4 fruit fly cellular contexts compared by ENCODE assay signal in the genomic region with DNA sequence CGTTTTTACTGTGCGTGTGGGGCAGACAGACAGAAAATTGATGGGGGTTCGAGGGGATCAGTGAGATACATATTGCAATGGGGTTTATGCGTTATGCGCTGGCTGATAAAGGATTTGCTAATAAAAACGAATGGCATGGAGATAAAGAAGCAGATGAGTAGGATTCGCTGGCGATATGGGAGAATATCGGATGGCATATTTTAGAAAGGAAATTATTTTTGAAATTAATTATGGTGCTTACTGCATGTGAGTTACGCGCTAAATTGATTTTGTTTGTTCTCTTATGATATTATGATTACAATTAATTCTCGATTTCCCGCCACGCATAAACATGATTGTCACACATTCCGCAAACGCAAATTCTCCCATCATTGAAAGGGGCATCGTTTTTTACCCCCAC.
TF ChIP-seq lines count a peak whose summit lies in the region.

No protein-coding gene starts in this region.

- no peak for TF ChIP-seq CTCF in whole organism, embryonic (GFP tag; optimal IDR thresholded peaks at IDR 0.05; lab: Kevin White, UChicago)

TF ChIP-seq in whole organism, embryonic, 481 proteins besides CTCF, POLR2A, EP300 and RAD21:
- TF ChIP-seq CG4730 (GFP tag; IDR thresholded peaks at IDR 0.05; lab: Robert Waterston, UW): no peak
- TF ChIP-seq bsh (GFP tag; optimal IDR thresholded peaks at IDR 0.05; lab: Kevin White, UChicago): peak in 1 of 2 experiments; percentile 17
- peak; percentile 9 for TF ChIP-seq nom (GFP tag; optimal IDR thresholded peaks at IDR 0.05; lab: Kevin White, UChicago)
- TF ChIP-seq CG2678 (tag; optimal IDR thresholded peaks at IDR 0.05; lab: Kevin White, UChicago): no peak
TF ChIP-seq in whole organism, embryonic: peak in this region for 2.

TF ChIP-seq in whole organism, prepupa, 60 proteins besides CTCF, POLR2A, EP300 and RAD21 (continues in another document):
- TF ChIP-seq CG6276 (GFP tag; optimal IDR thresholded peaks at IDR 0.05; lab: Kevin White, UChicago): no peak
- TF ChIP-seq ss (GFP tag; optimal IDR thresholded peaks at IDR 0.05; lab: Kevin White, UChicago): peak; percentile 52 to 60
- peak; percentile 67 for TF ChIP-seq CG10631 (GFP tag; optimal IDR thresholded peaks at IDR 0.05; lab: Kevin White, UChicago)
- peak; percentile 61 for TF ChIP-seq acj6 (GFP tag; optimal IDR thresholded peaks at IDR 0.05; lab: Kevin White, UChicago)
- peak; percentile 68 for TF ChIP-seq lz (GFP tag; optimal IDR thresholded peaks at IDR 0.05; lab: Kevin White, UChicago)
- TF ChIP-seq CG4318 (GFP tag; optimal IDR thresholded peaks at IDR 0.05; lab: Kevin White, UChicago): no peak
- peak; percentile 39 for TF ChIP-seq CG11762 (GFP tag; optimal IDR thresholded peaks at IDR 0.05; lab: Kevin White, UChicago; ENCODE audit: insufficient read depth)
- TF ChIP-seq dsx (GFP tag; optimal IDR thresholded peaks at IDR 0.05; lab: Kevin White, UChicago; ENCODE audit: poor library complexity, severe bottlenecking): no peak
- TF ChIP-seq topi (GFP tag; optimal IDR thresholded peaks at IDR 0.05; lab: Kevin White, UChicago): peak; percentile 74
- TF ChIP-seq cyc (GFP tag; optimal IDR thresholded peaks at IDR 0.05; lab: Kevin White, UChicago): peak; percentile 69
- TF ChIP-seq Gug (GFP tag; IDR thresholded peaks at IDR 0.05; lab: Robert Waterston, UW): no peak
- peak; percentile 45 for TF ChIP-seq Ets96B (tag; optimal IDR thresholded peaks at IDR 0.05; lab: Kevin White, UChicago)
- TF ChIP-seq CG8632 (GFP tag; optimal IDR thresholded peaks at IDR 0.05; lab: Kevin White, UChicago): peak; percentile 41
- TF ChIP-seq OdsH (GFP tag; optimal IDR thresholded peaks at IDR 0.05; lab: Kevin White, UChicago): peak; percentile 62
- TF ChIP-seq esn (GFP tag; optimal IDR thresholded peaks at IDR 0.05; lab: Kevin White, UChicago): peak; percentile 83
- TF ChIP-seq Sox15 (GFP tag; optimal IDR thresholded peaks at IDR 0.05; lab: Kevin White, UChicago): peak; percentile 34
- peak; percentile 47 for TF ChIP-seq CG32006 (GFP tag; optimal IDR thresholded peaks at IDR 0.05; lab: Kevin White, UChicago)
- peak; percentile 48 for TF ChIP-seq vri (GFP tag; optimal IDR thresholded peaks at IDR 0.05; lab: Kevin White, UChicago)
- peak; percentile 73 for TF ChIP-seq CG31627 (GFP tag; optimal IDR thresholded peaks at IDR 0.05; lab: Kevin White, UChicago)
- peak; percentile 48 for TF ChIP-seq CG3919 (GFP tag; optimal IDR thresholded peaks at IDR 0.05; lab: Kevin White, UChicago)
- TF ChIP-seq Sox14 (GFP tag; optimal IDR thresholded peaks at IDR 0.05; lab: Kevin White, UChicago): peak; percentile 62
- TF ChIP-seq eg (GFP tag; IDR thresholded peaks at IDR 0.05; lab: Robert Waterston, UW): no peak
- TF ChIP-seq dac (GFP tag; optimal IDR thresholded peaks at IDR 0.05; lab: Kevin White, UChicago): no peak
- TF ChIP-seq CG7368 (GFP tag; optimal IDR thresholded peaks at IDR 0.05; lab: Kevin White, UChicago): peak; percentile 58
- peak; percentile 7 to 19 for TF ChIP-seq salr (GFP tag; optimal IDR thresholded peaks at IDR 0.05; lab: Kevin White, UChicago)
- peak; percentile 67 for TF ChIP-seq Eip75B (GFP tag; optimal IDR thresholded peaks at IDR 0.05; lab: Kevin White, UChicago)

TF ChIP-seq in whole organism, pupa, 21 proteins besides CTCF, POLR2A, EP300 and RAD21:
- no peak for TF ChIP-seq EcR (GFP tag; optimal IDR thresholded peaks at IDR 0.05; lab: Kevin White, UChicago)
- peak; percentile 76 for TF ChIP-seq CG9948 (tag; optimal IDR thresholded peaks at IDR 0.05; lab: Kevin White, UChicago)
- peak; percentile 59 for TF ChIP-seq CG34367 (tag; optimal IDR thresholded peaks at IDR 0.05; lab: Kevin White, UChicago)
- no peak for TF ChIP-seq CG10348 (GFP tag; IDR thresholded peaks at IDR 0.05; lab: Robert Waterston, UW)
- TF ChIP-seq CG12605 (GFP tag; IDR thresholded peaks at IDR 0.05; lab: Robert Waterston, UW): no peak
- peak; percentile 70 for TF ChIP-seq CG15710 (tag; optimal IDR thresholded peaks at IDR 0.05; lab: Kevin White, UChicago)
- peak; percentile 56 for TF ChIP-seq CG14655 (GFP tag; optimal IDR thresholded peaks at IDR 0.05; lab: Kevin White, UChicago)
- peak; percentile 56 for TF ChIP-seq D1 (tag; optimal IDR thresholded peaks at IDR 0.05; lab: Kevin White, UChicago)
- TF ChIP-seq Pif1B (GFP tag; optimal IDR thresholded peaks at IDR 0.05; lab: Kevin White, UChicago): peak; percentile 54
- no peak for TF ChIP-seq CG32121 (GFP tag; IDR thresholded peaks at IDR 0.05; lab: Robert Waterston, UW)
- no peak for TF ChIP-seq CG13204 (GFP tag; optimal IDR thresholded peaks at IDR 0.05; lab: Kevin White, UChicago)
- TF ChIP-seq CG8301 (tag; optimal IDR thresholded peaks at IDR 0.05; lab: Kevin White, UChicago): peak; percentile 36
- TF ChIP-seq gl (tag; optimal IDR thresholded peaks at IDR 0.05; lab: Kevin White, UChicago): peak; percentile 17
- TF ChIP-seq Ets98B (GFP tag; IDR thresholded peaks at IDR 0.05; lab: Robert Waterston, UW): no peak; the same call in 1 of the 2 replicates
- TF ChIP-seq CG4496 (GFP tag; IDR thresholded peaks at IDR 0.05; lab: Robert Waterston, UW): peak; percentile 37; the same call in 1 of the 3 replicates
- peak; percentile 67 for TF ChIP-seq CG17806 (tag; optimal IDR thresholded peaks at IDR 0.05; lab: Kevin White, UChicago)
- TF ChIP-seq Snoo (tag; optimal IDR thresholded peaks at IDR 0.05; lab: Kevin White, UChicago): peak; percentile 72
- peak; percentile 58 for TF ChIP-seq Pif1A (GFP tag; optimal IDR thresholded peaks at IDR 0.05; lab: Kevin White, UChicago)
- no peak for TF ChIP-seq rn (GFP tag; IDR thresholded peaks at IDR 0.05; lab: Robert Waterston, UW)
- TF ChIP-seq CG8159 (tag; optimal IDR thresholded peaks at IDR 0.05; lab: Kevin White, UChicago): peak; percentile 80
- TF ChIP-seq fd96Ca (GFP tag; IDR thresholded peaks at IDR 0.05; lab: Robert Waterston, UW): no peak

TF ChIP-seq in whole organism, wandering third instar larva, 38 proteins besides CTCF, POLR2A, EP300 and RAD21:
- no peak for TF ChIP-seq Hr78 (GFP tag; optimal IDR thresholded peaks at IDR 0.05; lab: Kevin White, UChicago)
- TF ChIP-seq sv (GFP tag; optimal IDR thresholded peaks at IDR 0.05; lab: Kevin White, UChicago): no peak
- TF ChIP-seq CG32264 (GFP tag; optimal IDR thresholded peaks at IDR 0.05; lab: Kevin White, UChicago): no peak
- TF ChIP-seq dsf (GFP tag; optimal IDR thresholded peaks at IDR 0.05; lab: Kevin White, UChicago; ENCODE audit: borderline replicate concordance): no peak
- peak; percentile 35 for TF ChIP-seq Hnf4 (GFP tag; optimal IDR thresholded peaks at IDR 0.05; lab: Kevin White, UChicago)
- TF ChIP-seq psq (GFP tag; optimal IDR thresholded peaks at IDR 0.05; lab: Kevin White, UChicago): peak; percentile 54
- TF ChIP-seq OdsH (GFP tag; optimal IDR thresholded peaks at IDR 0.05; lab: Kevin White, UChicago): peak; percentile 62
- peak; percentile 14 for TF ChIP-seq tai (GFP tag; optimal IDR thresholded peaks at IDR 0.05; lab: Kevin White, UChicago)
- TF ChIP-seq Rel (GFP tag; optimal IDR thresholded peaks at IDR 0.05; lab: Kevin White, UChicago): no peak
- no peak for TF ChIP-seq Rel (tag; optimal IDR thresholded peaks at IDR 0.05; lab: Kevin White, UChicago)
- no peak for TF ChIP-seq CrebA (GFP tag; optimal IDR thresholded peaks at IDR 0.05; lab: Kevin White, UChicago; ENCODE audit: borderline replicate concordance)
- TF ChIP-seq Jra (GFP tag; optimal IDR thresholded peaks at IDR 0.05; lab: Kevin White, UChicago): peak; percentile 26
- no peak for TF ChIP-seq usp (GFP tag; optimal IDR thresholded peaks at IDR 0.05; lab: Kevin White, UChicago)
- no peak for TF ChIP-seq lola (GFP tag; optimal IDR thresholded peaks at IDR 0.05; lab: Kevin White, UChicago)
- peak; percentile 41 for TF ChIP-seq dmrt93B (GFP tag; optimal IDR thresholded peaks at IDR 0.05; lab: Kevin White, UChicago)
- TF ChIP-seq GATAd (GFP tag; optimal IDR thresholded peaks at IDR 0.05; lab: Kevin White, UChicago): no peak
- TF ChIP-seq CG9705 (GFP tag; optimal IDR thresholded peaks at IDR 0.05; lab: Kevin White, UChicago): peak; percentile 31
- peak; percentile 60 for TF ChIP-seq br (GFP tag; optimal IDR thresholded peaks at IDR 0.05; lab: Kevin White, UChicago)
- peak; percentile 48 for TF ChIP-seq HLH106 (tag; optimal IDR thresholded peaks at IDR 0.05; lab: Kevin White, UChicago)
- TF ChIP-seq Vsx2 (GFP tag; optimal IDR thresholded peaks at IDR 0.05; lab: Kevin White, UChicago; ENCODE audit: partially characterized antibody): no peak
- TF ChIP-seq ey (GFP tag; optimal IDR thresholded peaks at IDR 0.05; lab: Kevin White, UChicago): peak; percentile 63
- TF ChIP-seq fru (GFP tag; optimal IDR thresholded peaks at IDR 0.05; lab: Kevin White, UChicago): peak; percentile 78
- TF ChIP-seq jim (GFP tag; optimal IDR thresholded peaks at IDR 0.05; lab: Kevin White, UChicago): no peak
- peak; percentile 63 for TF ChIP-seq h (GFP tag; optimal IDR thresholded peaks at IDR 0.05; lab: Kevin White, UChicago)
- peak; percentile 69 for TF ChIP-seq Sp1 (GFP tag; optimal IDR thresholded peaks at IDR 0.05; lab: Kevin White, UChicago)
- peak; percentile 66 for TF ChIP-seq woc (GFP tag; optimal IDR thresholded peaks at IDR 0.05; lab: Kevin White, UChicago)
- peak in 1 of 2 experiments; percentile 67 for TF ChIP-seq foxo (GFP tag; optimal IDR thresholded peaks at IDR 0.05; lab: Kevin White, UChicago)
- TF ChIP-seq Dif (GFP tag; optimal IDR thresholded peaks at IDR 0.05; lab: Kevin White, UChicago; ENCODE audit: partially characterized antibody): no peak
- no peak for TF ChIP-seq pan (optimal IDR thresholded peaks at IDR 0.05; lab: Kevin White, UChicago)
- TF ChIP-seq rgr (GFP tag; optimal IDR thresholded peaks at IDR 0.05; lab: Kevin White, UChicago): peak; percentile 56
- TF ChIP-seq Abd-B (GFP tag; optimal IDR thresholded peaks at IDR 0.05; lab: Kevin White, UChicago): no peak
- no peak for TF ChIP-seq N (GFP tag; optimal IDR thresholded peaks at IDR 0.05; lab: Kevin White, UChicago)

Comparison
In these comparisons a context has a peak if more than half of its experiments do, and no peak if none do; other contexts are left out.
1. Of the 7 proteins assayed by ChIP-seq in both whole organism, embryonic and whole organism, prepupa: peak only in whole organism, embryonic: none; only in whole organism, prepupa: Blimp-1, CG6854, Hr39 and Sox102F; in both: none; in neither: 3.